Fruit fly (Drosophila melanogaster): Measurements from ENCODE around the gene mamo.
A peak's percentile ranks its signal among the peaks of the same experiment; 100 is the strongest.

Gene mamo

dm6 chrX:13890903-13891449, 99.4 kb downstream of the mamo start (continued):
- TF ChIP-seq Hey (tag; optimal IDR thresholded peaks at IDR 0.05) (no peak), tup (GFP tag; optimal IDR thresholded peaks at IDR 0.05) (peak; percentile 43), CG6689 (GFP tag; IDR thresholded peaks at IDR 0.05) (peak; percentile 92), CG10543 (GFP tag; optimal IDR thresholded peaks at IDR 0.05) (no peak), CG6791 (GFP tag; IDR thresholded peaks at IDR 0.05; ENCODE audit: partially characterized antibody) (no peak), C15 (GFP tag; IDR thresholded peaks at IDR 0.05) (peak; percentile 83; the same call in 2 of the 3 replicates), br (optimal IDR thresholded peaks at IDR 0.05) (no peak), ash1 (GFP tag; optimal IDR thresholded peaks at IDR 0.05) (peak; percentile 6), CG3281 (GFP tag; optimal IDR thresholded peaks at IDR 0.05) (peak; percentile 94), sens (GFP tag) (peak; percentile 96), CG11247 (GFP tag; IDR thresholded peaks at IDR 0.05) (peak; percentile 86), dan (GFP tag; IDR thresholded peaks at IDR 0.05) (peak; percentile 19; the same call in 1 of the 2 replicates), NC2β (GFP tag; optimal IDR thresholded peaks at IDR 0.05) (peak; percentile 19), ro (GFP tag; IDR thresholded peaks at IDR 0.05) (0 out of 2 replicates have a peak, but pooled peaks have one; percentile 17), Atf6 (GFP tag; IDR thresholded peaks at IDR 0.05) (peak; percentile 92), pzg (GFP tag; optimal IDR thresholded peaks at IDR 0.05) (no peak), Scr (GFP tag; IDR thresholded peaks at IDR 0.05; ENCODE audit: partially characterized antibody) (no peak), fd102C (GFP tag; optimal IDR thresholded peaks at IDR 0.05) (no peak), Elba2 (GFP tag; optimal IDR thresholded peaks at IDR 0.05) (no peak), Antp (GFP tag; optimal IDR thresholded peaks at IDR 0.05) (peak; percentile 66), Awh (GFP tag; IDR thresholded peaks at IDR 0.05) (peak; percentile 66), dati (GFP tag; IDR thresholded peaks at IDR 0.05) (peak; percentile 52; the same call in 1 of the 2 replicates), MBD-R2 (GFP tag; IDR thresholded peaks at IDR 0.05) (peak; percentile 64), CG17186 (GFP tag; optimal IDR thresholded peaks at IDR 0.05) (no peak), salm (tag; optimal IDR thresholded peaks at IDR 0.05) (peak; percentile 74), CG2116 (GFP tag; optimal IDR thresholded peaks at IDR 0.05) (peak; percentile 17), CG10431 (GFP tag; optimal IDR thresholded peaks at IDR 0.05) (no peak), CG7372 (GFP tag; IDR thresholded peaks at IDR 0.05) (peak; percentile 93), CG11456 (GFP tag; IDR thresholded peaks at IDR 0.05) (peak; percentile 91), so (GFP tag; IDR thresholded peaks at IDR 0.05) (peak; percentile 85; the same call in 2 of the 3 replicates), CG14667 (GFP tag; IDR thresholded peaks at IDR 0.05) (peak; percentile 75), Atf3 (GFP tag; optimal IDR thresholded peaks at IDR 0.05) (peak; percentile 7), CG16863 (GFP tag; optimal IDR thresholded peaks at IDR 0.05) (peak; percentile 22), disco-r (GFP tag; optimal IDR thresholded peaks at IDR 0.05) (peak; percentile 9), lilli (GFP tag; optimal IDR thresholded peaks at IDR 0.05) (peak; percentile 92), pnt (GFP tag; optimal IDR thresholded peaks at IDR 0.05) (peak; percentile 61), hbn (GFP tag; IDR thresholded peaks at IDR 0.05; ENCODE audit: partially characterized antibody) (no peak), CG13624 (GFP tag; optimal IDR thresholded peaks at IDR 0.05) (peak; percentile 69), CG6272 (GFP tag; IDR thresholded peaks at IDR 0.05) (peak; percentile 69), CG11695 (GFP tag; IDR thresholded peaks at IDR 0.05) (peak; percentile 88), nau (GFP tag; optimal IDR thresholded peaks at IDR 0.05) (peak; percentile 67), unpg (GFP tag; optimal IDR thresholded peaks at IDR 0.05) (peak; percentile 93), dysf (GFP tag; IDR thresholded peaks at IDR 0.05) (peak; percentile 95), CG30020 (tag; optimal IDR thresholded peaks at IDR 0.05) (no peak), CG2120 (GFP tag; optimal IDR thresholded peaks at IDR 0.05) (peak; percentile 94), bigmax (GFP tag; optimal IDR thresholded peaks at IDR 0.05) (no peak), jing (GFP tag; optimal IDR thresholded peaks at IDR 0.05) (peak; percentile 76), D (optimal IDR thresholded peaks at IDR 0.05) (no peak), D (GFP tag; optimal IDR thresholded peaks at IDR 0.05) (peak; percentile 78), danr (GFP tag; IDR thresholded peaks at IDR 0.05) (peak; percentile 72), grn (GFP tag; optimal IDR thresholded peaks at IDR 0.05) (peak; percentile 6), CrebB (tag; optimal IDR thresholded peaks at IDR 0.05) (peak; percentile 58)

All from whole organism, embryonic.